Worm (Caenorhabditis elegans): ENCODE measurements around the gene F27E5.8.
A peak's percentile ranks its signal among the peaks of the same experiment; 100 is the strongest.

F27E5.8 gene

DNA sequence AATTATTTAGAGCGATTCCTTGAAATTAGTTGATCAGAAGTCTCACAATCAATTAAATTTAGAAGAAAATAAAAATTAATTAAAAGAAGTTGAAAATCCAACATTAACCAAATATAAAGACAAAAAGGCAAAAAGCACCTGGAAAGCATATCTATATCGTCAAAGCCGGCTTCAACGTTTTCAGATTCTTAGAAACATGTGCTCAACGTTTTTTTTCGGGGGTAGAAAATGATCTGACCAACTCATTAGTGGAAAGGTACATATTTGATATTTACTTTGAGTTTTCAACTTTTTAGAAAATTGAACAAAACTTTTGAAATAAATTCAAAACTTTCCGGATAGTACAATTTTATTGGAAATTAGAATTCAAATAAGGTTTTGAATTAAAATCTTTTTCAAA lies 5.5 kb upstream of the F27E5.8 start:
- peak; percentile 26 for TF ChIP-seq nhr-11 (tag; optimal IDR thresholded peaks at IDR 0.05)
- TF ChIP-seq aha-1 (tag) = peak; percentile 76
- TF ChIP-seq ctbp-1 (GFP tag; IDR thresholded peaks at IDR 0.05) = no peak
- no peak for TF ChIP-seq nhr-77 (tag; optimal IDR thresholded peaks at IDR 0.05)
- TF ChIP-seq ama-1 (optimal IDR thresholded peaks at IDR 0.05) = no peak

DNA sequence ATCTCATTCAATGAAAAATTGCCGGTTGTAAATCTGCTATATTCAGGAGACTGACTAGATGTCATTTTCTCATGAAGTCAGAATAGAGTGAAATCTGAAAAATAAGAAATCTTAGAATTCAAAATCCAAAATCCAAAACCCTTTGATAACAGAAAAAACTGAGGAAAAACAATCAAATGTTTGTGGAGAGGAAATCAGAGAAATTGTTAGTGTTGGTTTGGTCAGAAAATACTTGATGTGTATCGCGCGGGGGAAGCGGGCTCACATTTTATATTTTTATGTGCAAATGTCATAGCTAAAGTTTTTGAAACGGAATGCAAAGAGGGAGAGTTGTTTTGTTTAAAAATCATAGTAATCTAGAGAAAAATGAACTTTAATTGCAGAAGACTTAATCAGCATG lies 4.5 kb upstream of the F27E5.8 start, which contains the start of gene F27E5.5:
TSS of gene F27E5.5 (minus strand) at position 101 of the 400 bp plus-strand sequence.
- no peak for TF ChIP-seq F26F4.8 (GFP tag; conservative IDR thresholded peaks at IDR 0.05)

DNA sequence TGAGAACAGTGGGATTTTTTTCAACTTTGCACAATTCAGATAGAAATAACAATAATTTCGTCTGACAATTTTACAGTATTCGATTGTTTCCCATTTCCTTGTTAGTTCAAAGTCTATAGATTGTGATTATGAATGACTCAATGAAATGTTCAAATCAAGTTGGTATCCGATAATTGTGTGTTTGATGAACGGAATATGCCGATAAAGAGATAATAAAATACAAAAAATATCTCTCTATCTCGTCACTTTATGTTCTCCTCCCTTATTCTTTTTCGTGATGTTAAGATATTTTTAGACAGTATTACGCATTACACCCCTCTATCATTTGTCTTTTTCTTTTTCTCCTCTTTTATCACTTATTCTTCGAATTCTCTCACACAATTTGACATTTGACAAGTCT lies 4.8 kb downstream of the F27E5.8 start, which contains the start of gene F27E5.7:
TSS of gene F27E5.7 (plus strand) at position 301 of the 400 bp plus-strand sequence.
- TF ChIP-seq lin-13 (GFP tag; optimal IDR thresholded peaks at IDR 0.05) = no peak
- TF ChIP-seq ctbp-1 (GFP tag; IDR thresholded peaks at IDR 0.05) = no peak
- TF ChIP-seq ceh-44 (GFP tag; IDR thresholded peaks at IDR 0.05) = no peak
- TF ChIP-seq tra-1 (GFP tag; IDR thresholded peaks at IDR 0.05) = no peak
- no peak for TF ChIP-seq ces-1 (GFP tag; optimal IDR thresholded peaks at IDR 0.05)
- TF ChIP-seq R02D3.7 (tag; optimal IDR thresholded peaks at IDR 0.05) = no peak
- TF ChIP-seq nhr-237 (tag; optimal IDR thresholded peaks at IDR 0.05) = no peak
- no peak for TF ChIP-seq mdt-29 (GFP tag; IDR thresholded peaks at IDR 0.05)
- no peak for TF ChIP-seq gei-8 (GFP tag; optimal IDR thresholded peaks at IDR 0.05)
- no peak for TF ChIP-seq Y5F2A.4 (GFP tag; optimal IDR thresholded peaks at IDR 0.05)
- no peak for TF ChIP-seq pha-4 (GFP tag; IDR thresholded peaks at IDR 0.05)
- TF ChIP-seq pha-4 (tag; optimal IDR thresholded peaks at IDR 0.05) = no peak
- no peak for TF ChIP-seq unc-62 (GFP tag; optimal IDR thresholded peaks at IDR 0.05 in 1 of 2)
- TF ChIP-seq unc-62 (tag; optimal IDR thresholded peaks at IDR 0.05) = no peak
- no peak for TF ChIP-seq spr-1 (tag; optimal IDR thresholded peaks at IDR 0.05)
- TF ChIP-seq pqm-1 (tag; optimal IDR thresholded peaks at IDR 0.05) = no peak
- no peak for TF ChIP-seq lin-15B (tag; optimal IDR thresholded peaks at IDR 0.05)
- TF ChIP-seq fkh-10 (GFP tag; optimal IDR thresholded peaks at IDR 0.05) = no peak
- no peak for TF ChIP-seq nhr-10 (tag; optimal IDR thresholded peaks at IDR 0.05)
- no peak for TF ChIP-seq ztf-11 (tag; optimal IDR thresholded peaks at IDR 0.05)

DNA sequence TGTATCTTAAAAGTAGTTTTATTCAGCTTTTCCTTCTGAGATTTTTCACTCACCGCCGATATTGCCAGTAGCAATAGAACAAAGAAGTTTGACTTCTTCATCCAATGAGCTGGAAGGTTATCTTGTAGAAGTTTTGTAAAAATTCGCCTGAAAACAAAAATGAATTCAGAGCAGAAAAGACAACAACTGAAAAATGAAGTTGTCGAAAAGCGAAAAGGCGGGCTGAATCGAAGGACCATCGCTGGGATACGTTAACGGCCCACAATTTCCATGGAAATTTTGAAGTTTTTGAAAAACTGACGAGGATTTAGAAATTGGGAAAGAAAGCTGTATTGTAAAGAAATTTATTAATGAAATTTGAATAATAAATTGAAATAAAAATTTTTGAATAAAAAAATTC lies 5.6 kb downstream of the F27E5.8 start, which contains the start of gene lov-1:
TSS of gene lov-1 (minus strand) at position 101 of the 400 bp plus-strand sequence.
- no peak for TF ChIP-seq F44E2.7 (GFP tag; IDR thresholded peaks at IDR 0.05)
- TF ChIP-seq daf-19 (GFP tag; conservative IDR thresholded peaks at IDR 0.05) = no peak
- TF ChIP-seq snpc-4 (tag; optimal IDR thresholded peaks at IDR 0.05) = no peak
- TF ChIP-seq Y48G9A.11 (GFP tag; IDR thresholded peaks at IDR 0.05) = no peak
- no peak for TF ChIP-seq nhr-102 (tag; optimal IDR thresholded peaks at IDR 0.05)

ce11 chrII:10116690-10117089 lies 10.6 kb downstream of the F27E5.8 start:
- no peak for TF ChIP-seq lin-38 (GFP tag; IDR thresholded peaks at IDR 0.05)
- no peak for TF ChIP-seq mxl-3 (GFP tag; optimal IDR thresholded peaks at IDR 0.05)
- no peak for TF ChIP-seq D1046.2 (GFP tag; IDR thresholded peaks at IDR 0.05)
- TF ChIP-seq unc-130 (GFP tag; optimal IDR thresholded peaks at IDR 0.05) = no peak
- TF ChIP-seq lim-7 (GFP tag; IDR thresholded peaks at IDR 0.05) = no peak
- no peak for TF ChIP-seq lin-29 (GFP tag; IDR thresholded peaks at IDR 0.05)
- TF ChIP-seq hlh-30 (tag; optimal IDR thresholded peaks at IDR 0.05; ENCODE audit: insufficient read depth) = no peak
- TF ChIP-seq Y5F2A.4 (GFP tag; optimal IDR thresholded peaks at IDR 0.05) = no peak
- no peak for TF ChIP-seq ceh-62 (tag; optimal IDR thresholded peaks at IDR 0.05)
- TF ChIP-seq mes-2 (tag; optimal IDR thresholded peaks at IDR 0.05; ENCODE audit: poor library complexity, severe bottlenecking) = no peak
- peak; percentile 54 for TF ChIP-seq aha-1 (tag)
- peak; percentile 66 for TF ChIP-seq set-16 (GFP tag; IDR thresholded peaks at IDR 0.05)
- TF ChIP-seq pha-4 (GFP tag; IDR thresholded peaks at IDR 0.05) = no peak
- TF ChIP-seq pha-4 (tag; optimal IDR thresholded peaks at IDR 0.05) = no peak
- TF ChIP-seq nhr-102 (tag; optimal IDR thresholded peaks at IDR 0.05) = no peak
- TF ChIP-seq ZK337.2 (GFP tag; IDR thresholded peaks at IDR 0.05) = no peak
